Fruit fly (Drosophila melanogaster): Measurements from ENCODE around the gene bib.

DNA sequence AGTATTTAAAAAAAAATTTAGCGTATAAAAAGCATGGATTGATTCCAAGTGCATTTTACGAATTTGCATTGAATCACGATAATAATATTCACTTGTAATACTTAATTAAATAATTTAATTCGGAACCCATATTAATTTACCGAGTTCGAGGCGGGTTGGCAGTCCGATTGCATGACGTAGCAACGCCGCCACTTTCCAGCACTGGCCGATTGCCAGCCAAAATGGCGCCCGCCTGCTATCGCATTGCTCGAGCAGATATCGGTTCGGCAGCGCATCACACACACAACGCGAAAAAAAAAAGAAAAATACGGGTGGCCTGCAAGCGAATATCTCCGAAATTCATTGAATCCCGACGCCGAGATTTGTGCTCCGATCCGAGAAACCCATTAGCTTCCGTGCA lies 19.1 kb downstream of the bib start, which contains the start of gene Ndf:
- no peak for TF ChIP-seq dl (GFP tag; optimal IDR thresholded peaks at IDR 0.05; ENCODE audit: insufficient read depth in 1 of 2, partially characterized antibody in 2 of 2)
- TF ChIP-seq Hr78 (GFP tag; optimal IDR thresholded peaks at IDR 0.05) = no peak
- TF ChIP-seq psq (GFP tag; optimal IDR thresholded peaks at IDR 0.05) = peak; percentile 28
- no peak for TF ChIP-seq fru (GFP tag; optimal IDR thresholded peaks at IDR 0.05)
- TF ChIP-seq Jra (GFP tag; optimal IDR thresholded peaks at IDR 0.05) = peak; percentile 41
- no peak for TF ChIP-seq pan (optimal IDR thresholded peaks at IDR 0.05)
- peak; percentile 54 for TF ChIP-seq brk (GFP tag; optimal IDR thresholded peaks at IDR 0.05)
